Worm (Caenorhabditis elegans) whole organism, midembryonic: ENCODE results near the gene F47G3.3.

Experiments used
- T22C8.4 ChIP-seq: fragments of 200-800 bp; sonication (Bioruptor generic); IDR thresholded peaks from 2 replicates; pipeline ENCODE4 v1.3.6; 2022; ENCODE audit warnings: missing genetic modification characterization, missing compliant biosample characterization
- cog-1 ChIP-seq: sonication (generic microtip); optimal IDR thresholded peaks from 2 replicates; lab custom pipeline; 2016; ENCODE audit warnings: missing genetic modification characterization, missing compliant biosample characterization
- flt-1 ChIP-seq: fragments of 200-800 bp; sonication (Bioruptor generic); IDR thresholded peaks from 2 replicates; pipeline ENCODE4 v1.3.6; 2022; ENCODE audit warnings: missing genetic modification characterization, missing compliant biosample characterization
- klf-2 ChIP-seq: fragments of 200-800 bp; sonication (Bioruptor generic); conservative IDR thresholded peaks from 2 replicates; pipeline ENCODE4 v1.3.6; 2022; ENCODE audit warnings: missing genetic modification reagents, missing genetic modification characterization, missing compliant biosample characterization
- med-1 ChIP-seq: sonication (generic microtip); optimal IDR thresholded peaks from 2 replicates; lab custom pipeline; 2017; ENCODE audit warnings: missing genetic modification characterization, mild to moderate bottlenecking, missing compliant biosample characterization, antibody characterized with exemption, missing genetic modification reagents; ENCODE audit not compliant: insufficient read depth
- ref-1 ChIP-seq: fragments of 200-800 bp; sonication (Bioruptor generic); conservative IDR thresholded peaks from 2 replicates; pipeline ENCODE4 v1.3.6; 2022; ENCODE audit warnings: missing genetic modification reagents, missing genetic modification characterization, missing compliant biosample characterization
- tab-1 ChIP-seq: fragments of 200-800 bp; sonication (Bioruptor generic); IDR thresholded peaks from 2 replicates; pipeline ENCODE4 v1.3.6; 2022; ENCODE audit warnings: missing genetic modification characterization, missing compliant biosample characterization
- ztf-23 ChIP-seq: fragments of 200-800 bp; sonication (Bioruptor generic); IDR thresholded peaks from 2 replicates; pipeline ENCODE4 v1.3.6; 2022; ENCODE audit warnings: missing genetic modification reagents, missing genetic modification characterization, missing compliant biosample characterization
- ztf-29 ChIP-seq: fragments of 200-800 bp; sonication (Bioruptor generic); IDR thresholded peaks from 2 replicates; pipeline ENCODE4 v1.3.6; 2022; ENCODE audit warnings: missing genetic modification reagents, missing genetic modification characterization, missing compliant biosample characterization

DNA sequence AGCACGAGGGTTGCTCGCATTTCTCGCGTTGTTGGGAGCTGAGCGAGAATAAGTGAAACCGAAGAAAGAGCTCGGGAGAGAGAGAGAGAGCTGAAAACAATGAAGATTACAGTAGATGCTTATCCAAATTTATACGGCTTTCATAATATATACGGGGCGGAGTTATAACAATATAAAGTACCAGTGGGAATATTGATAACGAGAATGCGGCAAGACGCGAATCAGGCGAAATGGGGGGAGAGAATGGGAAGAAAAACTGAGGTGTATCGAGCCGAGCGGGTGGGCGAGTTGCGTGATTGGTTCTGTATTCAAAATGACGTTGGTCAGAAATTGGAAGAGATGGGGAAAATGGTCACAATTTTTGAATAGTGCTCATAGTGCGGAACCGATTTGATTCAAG, 31.1 kb upstream of the F47G3.3 start, which contains the start of gene nlp-2:
- TF ChIP-seq ref-1 (GFP tag; lab: Robert Waterston, UW) (no peak), klf-2 (GFP tag; lab: Robert Waterston, UW) (no peak), T22C8.4 (GFP tag; lab: Robert Waterston, UW) (no peak), ztf-29 (GFP tag; lab: Robert Waterston, UW) (no peak), flt-1 (GFP tag; lab: Robert Waterston, UW) (no peak), med-1 (GFP tag; lab: Kevin White, UChicago) (no peak), ztf-23 (no peak), cog-1 (tag; lab: Kevin White, UChicago) (no peak), tab-1 (GFP tag; lab: Robert Waterston, UW) (no peak)
